Worm (Caenorhabditis elegans) whole organism, L4 larva: ENCODE measurements around the gene sra-27.

Source experiments
- lin-13 ChIP-seq: fragments of 150-350 bp; optimal IDR thresholded peaks from 2 replicates; lab custom pipeline; 2014; ENCODE audit warnings: missing biosample characterization, missing genetic modification reagents, missing genetic modification characterization
- lsy-2 ChIP-seq, 2 experiments: fragments of 150-350 bp in 1 of 2; sonication (generic microtip) in 1 of 2; optimal IDR thresholded peaks; 2 replicates each; lab custom pipeline; 2014 to 2017; ENCODE audit warnings: missing biosample characterization in 2 of 2, missing genetic modification characterization in 2 of 2
- mes-2 ChIP-seq: sonication (generic microtip); optimal IDR thresholded peaks from 2 replicates; lab custom pipeline; 2016; ENCODE audit warnings: missing genotype, mild to moderate bottlenecking, missing genetic modification characterization, missing compliant biosample characterization; ENCODE audit not compliant: poor library complexity, severe bottlenecking
- nhr-41 ChIP-seq: fragments of 200-800 bp; sonication (Bioruptor generic); IDR thresholded peaks from 2 replicates; pipeline ENCODE4 v1.3.6; 2022; ENCODE audit warnings: missing genetic modification reagents, missing genetic modification characterization, missing compliant biosample characterization
- snpc-4 ChIP-seq: fragments of 150-350 bp; optimal IDR thresholded peaks from 2 replicates; lab custom pipeline; 2014; ENCODE audit warnings: missing biosample characterization, missing genetic modification characterization
- zip-11 ChIP-seq: fragments of 200-800 bp; sonication (Bioruptor generic); IDR thresholded peaks from 2 replicates; pipeline ENCODE4 v1.3.6; 2022; ENCODE audit warnings: missing genetic modification characterization, missing compliant biosample characterization

DNA sequence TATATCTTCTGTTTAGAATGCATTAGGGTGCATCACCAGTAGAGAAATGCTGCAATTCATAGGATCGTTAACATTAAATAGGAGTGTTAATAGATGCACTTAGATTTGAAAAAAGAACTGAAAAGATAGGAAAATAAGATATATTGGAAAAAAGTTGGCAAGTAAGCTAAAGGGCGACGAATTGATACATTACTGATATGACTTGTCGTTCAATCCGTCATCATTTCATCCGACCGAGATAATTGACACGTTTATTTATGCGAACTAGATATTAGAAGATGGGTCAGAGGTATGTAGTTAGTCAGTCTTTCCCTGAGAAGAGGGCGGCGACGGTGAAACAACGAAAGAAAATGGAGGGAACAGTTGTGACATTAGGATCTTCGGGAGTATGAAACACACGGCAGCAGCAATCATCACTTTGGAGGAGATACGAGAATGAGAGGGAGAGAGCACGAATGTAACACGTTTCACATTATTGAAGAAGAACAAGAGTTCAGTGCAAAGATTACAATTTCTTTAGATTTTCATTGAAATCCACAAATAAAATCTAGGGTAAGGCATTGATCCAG lies 23.9 kb upstream of the sra-27 start, which contains the start of gene lron-15:
- TF ChIP-seq lin-13 (GFP tag; lab: Kevin White, UChicago): no peak
- no peak for TF ChIP-seq snpc-4 (tag; lab: Kevin White, UChicago)
- TF ChIP-seq mes-2: no peak
- TF ChIP-seq zip-11 (GFP tag; lab: Robert Waterston, UW): no peak
- TF ChIP-seq lsy-2 (tag; optimal IDR thresholded peaks at IDR 0.05; lab: Kevin White, UChicago): no peak
- no peak for TF ChIP-seq nhr-41 (GFP tag; lab: Robert Waterston, UW)
